Fruit fly (Drosophila melanogaster) whole organism, embryonic: ENCODE data around the gene Ufl1.
A peak's percentile ranks its signal among the peaks of the same experiment; 100 is the strongest.

Source experiments
- CG17829 ChIP-seq: fragments of 200-800 bp; optimal IDR thresholded peaks from 2 replicates; lab custom pipeline; 2019; ENCODE audit warnings: missing biosample characterization, mild to moderate bottlenecking, missing genetic modification characterization, moderate library complexity
- CG4730 ChIP-seq: fragments of 200-800 bp; sonication (Bioruptor generic); IDR thresholded peaks from 2 replicates; pipeline ENCODE4 v1.3.6; 2022; ENCODE audit warnings: missing biosample characterization, missing genetic modification characterization
- CG7786 ChIP-seq: fragments of 200-800 bp; sonication (Bioruptor generic); optimal IDR thresholded peaks from 2 replicates; lab custom pipeline; 2016; ENCODE audit warnings: missing biosample characterization, missing genetic modification characterization
- cas ChIP-seq: fragments of 200-800 bp; sonication (Bioruptor generic); IDR thresholded peaks from 2 replicates; pipeline ENCODE4 v1.3.6; 2022; ENCODE audit warnings: missing biosample characterization, missing genetic modification characterization
- cwo ChIP-seq: fragments of 200-800 bp; sonication (Bioruptor generic); optimal IDR thresholded peaks from 3 replicates; lab custom pipeline; 2017; ENCODE audit warnings: missing biosample characterization, missing genetic modification characterization, mild to moderate bottlenecking, moderate library complexity, missing genetic modification reagents
- danr ChIP-seq: fragments of 200-800 bp; sonication (Bioruptor generic); IDR thresholded peaks from 2 replicates; pipeline ENCODE4 v1.3.6; 2022; ENCODE audit warnings: missing biosample characterization, missing genetic modification characterization
- nmo ChIP-seq: fragments of 200-800 bp; sonication (Bioruptor generic); optimal IDR thresholded peaks from 2 replicates; lab custom pipeline; 2018; ENCODE audit warnings: missing biosample characterization, mild to moderate bottlenecking, missing genetic modification characterization, moderate library complexity
- z ChIP-seq: fragments of 200-800 bp; sonication (Bioruptor generic); IDR thresholded peaks from 3 replicates; pipeline ENCODE4 v1.3.6; 2022; ENCODE audit warnings: missing biosample characterization, missing genetic modification characterization

DNA sequence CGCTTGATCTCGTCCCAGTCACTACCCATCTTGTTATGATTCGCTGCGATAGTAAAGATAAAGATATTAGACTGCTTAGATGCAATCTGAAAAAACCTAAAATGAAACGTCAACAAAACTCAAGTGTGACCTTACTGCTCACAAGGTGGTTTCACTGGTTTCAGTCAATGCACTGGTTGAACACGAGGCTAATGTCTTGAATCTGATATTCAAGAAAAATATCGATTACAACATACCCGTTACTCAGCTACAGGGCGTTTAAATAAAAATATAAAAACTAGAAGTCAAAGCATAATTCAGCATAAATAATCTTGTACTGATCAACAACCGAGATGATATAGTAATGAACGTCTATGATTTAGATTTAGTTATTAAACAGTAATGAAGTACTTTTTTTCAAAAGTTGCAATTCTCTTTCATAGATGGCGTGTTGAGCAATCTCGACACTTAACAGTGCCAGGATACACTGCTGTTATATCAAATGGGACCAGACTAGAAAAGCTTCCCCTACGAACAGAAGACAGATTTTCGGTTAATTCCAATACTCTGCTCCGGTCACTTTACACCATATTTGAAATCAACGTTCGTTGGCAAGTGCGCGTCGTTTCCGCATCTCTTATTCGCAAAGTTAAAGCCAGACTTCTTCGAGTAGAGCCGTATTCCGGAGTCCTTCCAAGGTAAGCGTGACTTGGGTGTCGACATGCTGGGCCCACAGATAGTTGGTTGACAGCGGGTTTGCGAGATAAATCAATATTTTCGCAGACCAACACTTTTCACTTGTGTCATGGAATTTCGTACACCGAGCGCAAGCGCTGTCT is at the start of gene Ufl1, which contains the start of gene CG1943:
- no peak for TF ChIP-seq CG7786
- TF ChIP-seq z (GFP tag; lab: Robert Waterston, UW) = no peak
- TF ChIP-seq cas (GFP tag; lab: Robert Waterston, UW) = no peak
- peak; percentile 65 for TF ChIP-seq nmo (GFP tag; lab: Kevin White, UChicago)
- TF ChIP-seq cwo = no peak
- TF ChIP-seq CG4730 = no peak
- TF ChIP-seq CG17829 (tag; lab: Kevin White, UChicago) = peak; percentile 6
- no peak for TF ChIP-seq danr (GFP tag; lab: Robert Waterston, UW)
